Worm (Caenorhabditis elegans) whole organism, young adult: ENCODE data around the gene F55A11.4.
A peak's percentile ranks its signal among the peaks of the same experiment; 100 is the strongest.

Experiments used
- B0035.1 ChIP-seq: sonication (generic microtip); optimal IDR thresholded peaks from 2 replicates; lab custom pipeline; 2016; ENCODE audit warnings: missing genetic modification characterization, mild to moderate bottlenecking, missing compliant biosample characterization, missing genotype, missing genetic modification reagents
- B0261.1 ChIP-seq: sonication (generic microtip); optimal IDR thresholded peaks from 2 replicates; lab custom pipeline; 2016; ENCODE audit warnings: mild to moderate bottlenecking, missing genetic modification characterization, moderate library complexity, missing compliant biosample characterization
- C17E4.6 ChIP-seq: fragments of 200-800 bp; sonication (Bioruptor generic); IDR thresholded peaks from 2 replicates; pipeline ENCODE4 v1.3.6; 2022; ENCODE audit warnings: missing genetic modification reagents, missing genetic modification characterization, missing compliant biosample characterization
- F23B12.7 ChIP-seq: sonication (generic microtip); optimal IDR thresholded peaks from 2 replicates; lab custom pipeline; 2017; ENCODE audit warnings: missing genetic modification characterization, mild to moderate bottlenecking, missing compliant biosample characterization, antibody characterized with exemption, moderate library complexity; ENCODE audit not compliant: insufficient read depth
- F37B4.10 ChIP-seq: fragments of 200-800 bp; sonication (Bioruptor generic); IDR thresholded peaks from 2 replicates; pipeline ENCODE4 v1.3.6; 2022; ENCODE audit warnings: missing genetic modification characterization, missing compliant biosample characterization
- F52B5.7 ChIP-seq: sonication (generic microtip); optimal IDR thresholded peaks from 2 replicates; lab custom pipeline; 2016; ENCODE audit warnings: mild to moderate bottlenecking, missing genetic modification characterization, missing compliant biosample characterization
- F57A8.1 ChIP-seq: fragments of 200-800 bp; sonication (Bioruptor generic); optimal IDR thresholded peaks from 2 replicates; lab custom pipeline; 2018; ENCODE audit warnings: mild to moderate bottlenecking, missing genetic modification characterization, moderate library complexity, missing compliant biosample characterization
- K11D2.4 ChIP-seq: fragments of 200-800 bp; sonication (Bioruptor generic); IDR thresholded peaks from 2 replicates; pipeline ENCODE4 v1.3.6; 2022; ENCODE audit warnings: missing genetic modification reagents, missing genetic modification characterization, missing compliant biosample characterization
- T07F8.4 ChIP-seq: sonication (generic microtip); optimal IDR thresholded peaks from 2 replicates; lab custom pipeline; 2016; ENCODE audit warnings: mild to moderate bottlenecking, missing genetic modification characterization, moderate library complexity, missing compliant biosample characterization
- T26A5.8 ChIP-seq: sonication (generic microtip); optimal IDR thresholded peaks from 2 replicates; lab custom pipeline; 2016; ENCODE audit warnings: missing genetic modification characterization, missing compliant biosample characterization
- Y53G8AR.9 ChIP-seq: fragments of 200-800 bp; sonication (Bioruptor generic); conservative IDR thresholded peaks from 2 replicates; pipeline ENCODE4 v1.3.6; 2022; ENCODE audit warnings: missing genetic modification reagents, missing genetic modification characterization, missing compliant biosample characterization
- Y56A3A.18 ChIP-seq: fragments of 200-800 bp; sonication (Bioruptor generic); IDR thresholded peaks from 2 replicates; pipeline ENCODE4 v1.3.6; 2022; ENCODE audit warnings: missing genetic modification reagents, missing genetic modification characterization, missing compliant biosample characterization
- ama-1 ChIP-seq, 3 experiments: fragments of 150-350 bp in 1 of 3; sonication (generic microtip) in 2 of 3; optimal IDR thresholded peaks; 2 replicates each; lab custom pipeline; 2014 to 2018; ENCODE audit warnings: missing biosample characterization in 2 of 3, missing genetic modification characterization in 2 of 3, missing genetic modification reagents in 2 of 3
- aptf-2 ChIP-seq: fragments of 200-800 bp; sonication (Bioruptor generic); conservative IDR thresholded peaks from 2 replicates; pipeline ENCODE4 v1.3.6; 2022; ENCODE audit warnings: missing genetic modification reagents, missing genetic modification characterization, missing compliant biosample characterization
- atf-7 ChIP-seq: sonication (generic microtip); optimal IDR thresholded peaks from 2 replicates; lab custom pipeline; 2017; ENCODE audit warnings: mild to moderate bottlenecking, missing genetic modification characterization, missing compliant biosample characterization
- attf-5 ChIP-seq: fragments of 200-800 bp; sonication (Bioruptor generic); optimal IDR thresholded peaks from 2 replicates; lab custom pipeline; 2018; ENCODE audit warnings: mild to moderate bottlenecking, missing genetic modification characterization, missing compliant biosample characterization
- bed-1 ChIP-seq: fragments of 200-800 bp; sonication (Bioruptor generic); IDR thresholded peaks from 2 replicates; pipeline ENCODE4 v1.3.6; 2022; ENCODE audit warnings: missing genetic modification reagents, missing genetic modification characterization, missing compliant biosample characterization
- cebp-1 ChIP-seq, 2 experiments: fragments of 200-800 bp in 1 of 2; sonication (Bioruptor generic) in 1 of 2; sonication (generic microtip) in 1 of 2; IDR thresholded peaks in 1 of 2; optimal IDR thresholded peaks in 1 of 2; 2 replicates each; pipeline versions ENCODE4 v1.3.6 to Lab custom; 2017 to 2022; ENCODE audit warnings: missing compliant biosample characterization in 2 of 2, missing genetic modification characterization in 2 of 2, mild to moderate bottlenecking in 1 of 2, missing genetic modification reagents in 1 of 2, moderate library complexity in 1 of 2
- chd-7 ChIP-seq: sonication (generic microtip); optimal IDR thresholded peaks from 2 replicates; lab custom pipeline; 2016; ENCODE audit warnings: mild to moderate bottlenecking, missing genetic modification characterization, moderate library complexity, missing compliant biosample characterization
- die-1 ChIP-seq: sonication (generic microtip); optimal IDR thresholded peaks from 2 replicates; lab custom pipeline; 2016; ENCODE audit warnings: missing genotype, mild to moderate bottlenecking, missing genetic modification characterization, missing compliant biosample characterization
- egl-44 ChIP-seq: fragments of 200-800 bp; sonication (Bioruptor generic); IDR thresholded peaks from 2 replicates; pipeline ENCODE4 v1.3.6; 2022; ENCODE audit warnings: missing genetic modification reagents, missing genetic modification characterization, missing compliant biosample characterization
- egrh-3 ChIP-seq: fragments of 200-800 bp; sonication (Bioruptor generic); IDR thresholded peaks from 2 replicates; pipeline ENCODE4 v1.3.6; 2022; ENCODE audit warnings: missing genetic modification reagents, missing genetic modification characterization, missing compliant biosample characterization
- ekl-4 ChIP-seq: fragments of 200-800 bp; sonication (Bioruptor generic); IDR thresholded peaks from 2 replicates; pipeline ENCODE4 v1.3.6; 2022; ENCODE audit warnings: missing genetic modification reagents, missing genetic modification characterization, missing compliant biosample characterization
- lag-1 ChIP-seq: fragments of 200-800 bp; sonication (Bioruptor generic); IDR thresholded peaks from 2 replicates; pipeline ENCODE4 v1.3.6; 2022; ENCODE audit warnings: missing genetic modification reagents, missing genetic modification characterization, missing compliant biosample characterization
- lin-40 ChIP-seq: sonication (generic microtip); optimal IDR thresholded peaks from 2 replicates; lab custom pipeline; 2016; ENCODE audit warnings: missing genetic modification characterization, mild to moderate bottlenecking, missing compliant biosample characterization, missing genotype, missing genetic modification reagents
- lsy-27 ChIP-seq: sonication (generic microtip); optimal IDR thresholded peaks from 2 replicates; lab custom pipeline; 2017; ENCODE audit warnings: missing genetic modification characterization, mild to moderate bottlenecking, missing compliant biosample characterization, antibody characterized with exemption, missing genotype, borderline replicate concordance; ENCODE audit not compliant: insufficient read depth
- madf-10 ChIP-seq: sonication (generic microtip); optimal IDR thresholded peaks from 2 replicates; lab custom pipeline; 2016; ENCODE audit warnings: mild to moderate bottlenecking, missing genetic modification characterization, missing compliant biosample characterization
- mel-28 ChIP-seq: sonication (generic microtip); optimal IDR thresholded peaks from 2 replicates; lab custom pipeline; 2016; ENCODE audit warnings: borderline replicate concordance, mild to moderate bottlenecking, missing genetic modification characterization, missing compliant biosample characterization
- nfya-1 ChIP-seq: sonication (generic microtip); optimal IDR thresholded peaks from 2 replicates; lab custom pipeline; 2017; ENCODE audit warnings: antibody characterized with exemption, missing compliant biosample characterization, missing genetic modification characterization, borderline replicate concordance; ENCODE audit not compliant: insufficient read depth
- nhr-27 ChIP-seq: fragments of 200-800 bp; sonication (Bioruptor generic); optimal IDR thresholded peaks from 2 replicates; lab custom pipeline; 2018; ENCODE audit warnings: mild to moderate bottlenecking, missing genetic modification characterization, moderate library complexity, missing compliant biosample characterization
- nhr-80 ChIP-seq: sonication (generic microtip); optimal IDR thresholded peaks from 2 replicates; lab custom pipeline; 2016; ENCODE audit warnings: missing genetic modification characterization, missing compliant biosample characterization
- pha-4 ChIP-seq: fragments of 150-350 bp; sonication (generic microtip); optimal IDR thresholded peaks from 2 replicates; lab custom pipeline; 2014; ENCODE audit warnings: missing biosample characterization, missing genetic modification reagents, missing genetic modification characterization
- rcor-1 ChIP-seq: fragments of 200-800 bp; sonication (Bioruptor generic); IDR thresholded peaks from 2 replicates; pipeline ENCODE4 v1.3.6; 2022; ENCODE audit warnings: missing genetic modification reagents, missing genetic modification characterization, missing compliant biosample characterization
- rpc-1 ChIP-seq, 2 experiments: fragments of 150-350 bp in 1 of 2; sonication (generic microtip) in 1 of 2; optimal IDR thresholded peaks; 2 replicates each; lab custom pipeline; 2014 to 2018; ENCODE audit warnings: missing biosample characterization in 1 of 2, missing genetic modification characterization in 1 of 2, missing genetic modification reagents in 1 of 2, missing genotype in 1 of 2
- somi-1 ChIP-seq: fragments of 200-800 bp; sonication (Bioruptor generic); optimal IDR thresholded peaks from 2 replicates; lab custom pipeline; 2018; ENCODE audit warnings: mild to moderate bottlenecking, missing genetic modification characterization, missing compliant biosample characterization
- sptf-2 ChIP-seq: fragments of 200-800 bp; sonication (Bioruptor generic); optimal IDR thresholded peaks from 2 replicates; lab custom pipeline; 2018; ENCODE audit warnings: mild to moderate bottlenecking, missing genetic modification characterization, missing compliant biosample characterization
- tbp1 ChIP-seq: fragments of 200-800 bp; sonication (Bioruptor generic); optimal IDR thresholded peaks from 2 replicates; lab custom pipeline; 2018; ENCODE audit warnings: mild to moderate bottlenecking, missing genetic modification characterization, missing compliant biosample characterization
- tbx-9 ChIP-seq: sonication (generic microtip); optimal IDR thresholded peaks from 2 replicates; lab custom pipeline; 2016; ENCODE audit warnings: borderline replicate concordance, missing genetic modification characterization, inconsistent platforms, missing compliant biosample characterization
- unc-130 ChIP-seq: sonication (generic microtip); optimal IDR thresholded peaks from 2 replicates; lab custom pipeline; 2016; ENCODE audit warnings: missing genetic modification reagents, missing genetic modification characterization, missing compliant biosample characterization
- zim-3 ChIP-seq: sonication (generic microtip); optimal IDR thresholded peaks from 2 replicates; lab custom pipeline; 2017; ENCODE audit warnings: mild to moderate bottlenecking, missing genetic modification characterization, moderate library complexity, missing compliant biosample characterization
- ztf-26 ChIP-seq: sonication (generic microtip); optimal IDR thresholded peaks from 2 replicates; lab custom pipeline; 2017; ENCODE audit warnings: missing genetic modification characterization, missing compliant biosample characterization

The F55A11.4 gene

DNA sequence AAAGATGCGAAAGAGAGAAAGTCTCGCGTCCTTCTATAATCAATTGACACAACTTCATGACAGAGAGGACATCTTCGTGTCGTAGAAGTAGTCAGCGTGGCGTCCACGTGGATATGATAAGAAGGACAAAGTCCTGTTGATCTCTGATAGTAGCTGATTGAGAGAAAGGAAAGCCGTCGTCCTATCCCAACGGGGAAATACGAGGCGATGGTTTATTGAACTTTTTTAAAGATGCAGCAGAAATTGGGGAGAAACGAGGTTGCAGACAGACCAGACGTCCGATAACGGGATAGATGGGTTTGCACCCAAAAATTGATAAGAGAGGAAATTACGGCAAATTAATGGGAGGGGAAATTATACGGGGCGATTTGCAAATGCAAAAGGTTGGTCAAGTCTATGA is 32.2 kb downstream of the F55A11.4 start (continued):
- peak; percentile 59 for TF ChIP-seq atf-7
- TF ChIP-seq B0035.1 (tag; lab: Kevin White, UChicago), result no peak
- no peak for TF ChIP-seq F37B4.10
- TF ChIP-seq tbp1, result peak; percentile 15
- no peak for TF ChIP-seq ekl-4
- no peak for TF ChIP-seq zim-3
- TF ChIP-seq somi-1 (GFP tag; lab: Kevin White, UChicago), result peak; percentile 95
- no peak for TF ChIP-seq lag-1
- TF ChIP-seq mel-28, result no peak
- TF ChIP-seq sptf-2 (GFP tag; lab: Kevin White, UChicago), result no peak
- no peak for TF ChIP-seq tbx-9
- no peak for TF ChIP-seq T07F8.4 (tag; lab: Kevin White, UChicago)
- no peak for TF ChIP-seq lsy-27 (tag; lab: Kevin White, UChicago)
- TF ChIP-seq attf-5 (GFP tag; lab: Kevin White, UChicago), result no peak
- no peak for TF ChIP-seq cebp-1 (GFP tag; IDR thresholded peaks at IDR 0.05; lab: Robert Waterston, UW)
- peak; percentile 28 for TF ChIP-seq cebp-1 (tag; optimal IDR thresholded peaks at IDR 0.05; lab: Kevin White, UChicago)
- no peak for TF ChIP-seq F52B5.7 (tag; lab: Kevin White, UChicago)
- TF ChIP-seq T26A5.8 (tag; lab: Kevin White, UChicago), result no peak
- TF ChIP-seq nfya-1, result no peak
- TF ChIP-seq F23B12.7, result no peak
- TF ChIP-seq Y56A3A.18, result no peak
- no peak for TF ChIP-seq ama-1 (optimal IDR thresholded peaks at IDR 0.05; lab: Kevin White, UChicago)
- TF ChIP-seq ama-1 (GFP tag; optimal IDR thresholded peaks at IDR 0.05; lab: Kevin White, UChicago), result no peak
- no peak for TF ChIP-seq nhr-27
- TF ChIP-seq ztf-26 (tag; lab: Kevin White, UChicago), result peak; percentile 91
- no peak for TF ChIP-seq Y53G8AR.9 (GFP tag; lab: Robert Waterston, UW)
- peak; percentile 37 for TF ChIP-seq chd-7 (tag; lab: Kevin White, UChicago)
- peak; percentile 49; the same call in 1 of the 2 replicates for TF ChIP-seq K11D2.4 (GFP tag; lab: Robert Waterston, UW)

DNA sequence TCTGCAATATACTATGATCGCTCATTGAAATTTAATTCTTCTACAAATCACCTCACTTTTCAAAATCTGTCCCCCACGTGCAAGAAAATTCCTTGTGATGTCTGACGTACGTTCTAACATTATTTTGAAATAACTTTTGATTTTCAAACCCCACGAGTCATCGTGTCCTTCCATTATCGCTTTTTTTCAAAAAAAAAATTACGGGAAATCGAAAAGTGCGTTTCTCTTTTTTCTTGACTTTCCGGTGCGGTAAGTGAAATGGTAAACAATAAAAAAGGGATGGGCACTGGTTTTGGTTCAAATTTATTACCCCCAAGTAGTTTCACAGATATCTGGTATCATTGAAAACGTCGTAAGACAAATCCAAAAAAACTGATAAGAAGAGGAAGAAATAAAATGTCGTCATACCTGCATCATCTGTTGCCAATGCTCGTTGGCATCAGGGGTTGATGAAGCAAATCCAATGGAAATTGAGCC is 33.3 kb downstream of the F55A11.4 start:
- TF ChIP-seq F57A8.1 (GFP tag; lab: Kevin White, UChicago) (no peak), lin-40 (tag; lab: Kevin White, UChicago) (peak; percentile 49), ztf-26 (tag; lab: Kevin White, UChicago) (peak; percentile 60), somi-1 (GFP tag; lab: Kevin White, UChicago) (peak; percentile 88), pha-4 (no peak), nhr-80 (tag; lab: Kevin White, UChicago) (peak; percentile 3), die-1 (tag; lab: Kevin White, UChicago) (peak; percentile 24)

DNA sequence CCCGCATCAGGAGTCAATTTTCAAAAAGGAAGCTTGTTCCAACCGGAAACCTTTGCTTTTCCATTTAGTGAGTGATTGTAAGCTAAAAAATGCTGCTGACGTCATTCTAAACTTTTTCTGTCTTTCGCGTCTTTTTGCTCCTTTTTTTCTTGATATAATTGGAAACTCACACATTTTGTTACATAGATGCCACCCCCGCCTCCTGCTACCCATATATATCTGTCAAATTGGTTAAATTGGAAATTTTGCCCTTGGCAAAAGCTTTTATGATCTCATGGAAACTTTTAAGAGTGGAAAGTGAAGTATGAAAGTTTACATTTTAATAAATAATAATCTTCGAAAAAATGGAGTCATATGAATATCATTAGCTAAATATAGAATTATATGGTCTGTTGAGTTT is 39.7 kb downstream of the F55A11.4 start:
- no peak for TF ChIP-seq B0261.1 (tag; lab: Kevin White, UChicago)
- no peak for TF ChIP-seq egrh-3 (GFP tag; lab: Robert Waterston, UW)

DNA sequence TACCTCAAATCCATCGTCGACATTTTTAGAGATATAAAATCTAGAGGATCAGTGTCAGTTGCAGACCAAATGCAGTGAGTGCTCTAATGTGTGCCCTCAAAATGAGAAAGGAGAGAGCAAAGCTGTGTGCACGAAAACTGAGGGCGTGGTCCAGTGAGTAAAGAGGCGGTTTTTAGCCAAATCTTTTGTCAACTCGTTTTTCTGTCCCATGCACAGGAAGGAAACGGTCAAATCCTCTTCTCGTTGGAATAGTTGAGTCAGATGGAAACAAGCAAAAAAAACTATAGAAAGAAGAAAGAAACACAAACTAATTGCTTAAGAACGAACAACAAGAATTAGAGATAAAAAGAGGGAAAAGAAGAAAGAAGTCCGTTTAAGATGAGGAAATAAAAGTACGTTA is 41.7 kb downstream of the F55A11.4 start, which contains the start of gene D2023.3:
Gene D2023.3, minus strand, starts transcription at position 101 of the 400 bp plus-strand sequence.
- TF ChIP-seq Y53G8AR.9 (GFP tag; lab: Robert Waterston, UW) (no peak), egl-44 (GFP tag; lab: Robert Waterston, UW) (no peak), aptf-2 (GFP tag; lab: Robert Waterston, UW) (no peak), madf-10 (no peak), bed-1 (no peak), unc-130 (GFP tag; lab: Kevin White, UChicago) (no peak), C17E4.6 (GFP tag; lab: Robert Waterston, UW) (no peak), rcor-1 (GFP tag; lab: Robert Waterston, UW) (no peak), rpc-1 (optimal IDR thresholded peaks at IDR 0.05; lab: Kevin White, UChicago) (no peak), rpc-1 (tag; optimal IDR thresholded peaks at IDR 0.05; lab: Kevin White, UChicago) (no peak), B0035.1 (tag; lab: Kevin White, UChicago) (no peak)
